Fruit fly (Drosophila melanogaster): ENCODE results near the gene alpha4GT1.

The alpha4GT1 gene

dm6 chr2L:3056448-3056790 lies 33.5 kb upstream of the alpha4GT1 start, which contains the start of gene FASN1 (continued):
- TF ChIP-seq Gug (GFP tag; IDR thresholded peaks at IDR 0.05) (peak; percentile 70; the same call in 2 of the 4 replicates), Hey (tag; optimal IDR thresholded peaks at IDR 0.05) (peak; percentile 8), Opbp (GFP tag; IDR thresholded peaks at IDR 0.05; ENCODE audit: partially characterized antibody) (0 out of 3 replicates have a peak, but pooled peaks have one; percentile 22), ato (GFP tag; IDR thresholded peaks at IDR 0.05; ENCODE audit: partially characterized antibody) (no peak), CG3065 (GFP tag; optimal IDR thresholded peaks at IDR 0.05) (no peak), CG1647 (GFP tag; optimal IDR thresholded peaks at IDR 0.05) (no peak), CG8388 (GFP tag; optimal IDR thresholded peaks at IDR 0.05) (no peak), CG3995 (GFP tag; optimal IDR thresholded peaks at IDR 0.05) (no peak), corto (GFP tag; optimal IDR thresholded peaks at IDR 0.05) (no peak), CG31224 (GFP tag; IDR thresholded peaks at IDR 0.05) (no peak), stc (GFP tag; IDR thresholded peaks at IDR 0.05) (no peak), CG7372 (GFP tag; IDR thresholded peaks at IDR 0.05) (no peak), Eip74EF (GFP tag; optimal IDR thresholded peaks at IDR 0.05) (no peak), CG12236 (GFP tag; optimal IDR thresholded peaks at IDR 0.05) (no peak), CG32772 (GFP tag; IDR thresholded peaks at IDR 0.05) (no peak), CG34376 (GFP tag; optimal IDR thresholded peaks at IDR 0.05) (no peak), ash1 (GFP tag; optimal IDR thresholded peaks at IDR 0.05) (peak; percentile 7), CG30403 (GFP tag; optimal IDR thresholded peaks at IDR 0.05) (no peak), ci (GFP tag; IDR thresholded peaks at IDR 0.05) (peak; percentile 73), sisA (GFP tag; IDR thresholded peaks at IDR 0.05) (no peak), gsb-n (tag; optimal IDR thresholded peaks at IDR 0.05) (no peak), ken (GFP tag; IDR thresholded peaks at IDR 0.05) (no peak), CG10147 (GFP tag; optimal IDR thresholded peaks at IDR 0.05) (no peak), CG4328 (GFP tag; optimal IDR thresholded peaks at IDR 0.05) (peak; percentile 40), CG7963 (GFP tag; IDR thresholded peaks at IDR 0.05; ENCODE audit: partially characterized antibody) (no peak), Ptx1 (GFP tag; IDR thresholded peaks at IDR 0.05) (no peak), B-H1 (GFP tag; IDR thresholded peaks at IDR 0.05) (no peak), lola (GFP tag; optimal IDR thresholded peaks at IDR 0.05) (no peak), CG14441 (GFP tag; IDR thresholded peaks at IDR 0.05) (0 out of 2 replicates have a peak, but pooled peaks have one; percentile 12), Doc2 (GFP tag; IDR thresholded peaks at IDR 0.05) (no peak), CG9932 (GFP tag; IDR thresholded peaks at IDR 0.05) (no peak; the same call in 1 of the 2 replicates), Mad (GFP tag; optimal IDR thresholded peaks at IDR 0.05) (no peak), gro (GFP tag; optimal IDR thresholded peaks at IDR 0.05) (peak; percentile 59), lilli (GFP tag; optimal IDR thresholded peaks at IDR 0.05) (no peak), scrt (GFP tag; optimal IDR thresholded peaks at IDR 0.05) (no peak), grn (GFP tag; optimal IDR thresholded peaks at IDR 0.05) (no peak), ems (GFP tag; optimal IDR thresholded peaks at IDR 0.05) (no peak), Hr39 (optimal IDR thresholded peaks at IDR 0.05) (no peak), CG30020 (tag; optimal IDR thresholded peaks at IDR 0.05) (no peak), CG7928 (GFP tag; optimal IDR thresholded peaks at IDR 0.05) (no peak), CG2875 (GFP tag; optimal IDR thresholded peaks at IDR 0.05) (no peak), nerfin-2 (GFP tag; IDR thresholded peaks at IDR 0.05; ENCODE audit: partially characterized antibody) (no peak), pzg (GFP tag; optimal IDR thresholded peaks at IDR 0.05) (no peak), oc (tag; optimal IDR thresholded peaks at IDR 0.05) (no peak), CG30431 (GFP tag; optimal IDR thresholded peaks at IDR 0.05) (no peak), inv (GFP tag; IDR thresholded peaks at IDR 0.05; ENCODE audit: partially characterized antibody) (peak; percentile 25; the same call in 1 of the 2 replicates), CG14710 (tag; optimal IDR thresholded peaks at IDR 0.05) (no peak), CG11560 (tag; IDR thresholded peaks at IDR 0.05) (no peak), pum (GFP tag; optimal IDR thresholded peaks at IDR 0.05) (no peak), gfzf (GFP tag; optimal IDR thresholded peaks at IDR 0.05) (no peak), CG9727 (GFP tag; optimal IDR thresholded peaks at IDR 0.05) (no peak), CG5245 (GFP tag; optimal IDR thresholded peaks at IDR 0.05) (no peak)

All from whole organism, embryonic.